Worm (Caenorhabditis elegans): ENCODE results near the gene lin-33.

The lin-33 gene

ce11 chrIV:5948712-5949111 lies 18.3 kb downstream of the lin-33 start:
- TF ChIP-seq fkh-2 (tag; optimal IDR thresholded peaks at IDR 0.05) (no peak), pha-4 (tag; optimal IDR thresholded peaks at IDR 0.05) (no peak), mml-1 (tag; optimal IDR thresholded peaks at IDR 0.05) (no peak), snpc-4 (tag; optimal IDR thresholded peaks at IDR 0.05) (no peak), nhr-11 (tag; optimal IDR thresholded peaks at IDR 0.05) (no peak), ztf-11 (tag; optimal IDR thresholded peaks at IDR 0.05) (no peak), aly-2 (tag; optimal IDR thresholded peaks at IDR 0.05) (no peak), elt-2 (tag; optimal IDR thresholded peaks at IDR 0.05) (no peak), elt-3 (tag; optimal IDR thresholded peaks at IDR 0.05) (no peak), fkh-10 (GFP tag; optimal IDR thresholded peaks at IDR 0.05) (no peak)

- no peak for TF ChIP-seq nhr-23 (tag; optimal IDR thresholded peaks at IDR 0.05)
- no peak for TF ChIP-seq ztf-11 (tag; optimal IDR thresholded peaks at IDR 0.05)
- no peak for TF ChIP-seq lin-39 (tag; optimal IDR thresholded peaks at IDR 0.05)
- no peak for TF ChIP-seq daf-12 (tag; optimal IDR thresholded peaks at IDR 0.05)
- no peak for TF ChIP-seq jun-1 (tag; optimal IDR thresholded peaks at IDR 0.05)
- TF ChIP-seq ama-1 (optimal IDR thresholded peaks at IDR 0.05): no peak
- TF ChIP-seq sea-2 (GFP tag; optimal IDR thresholded peaks at IDR 0.05): no peak
- no peak for TF ChIP-seq tbx-2 (tag; optimal IDR thresholded peaks at IDR 0.05)
- TF ChIP-seq nhr-77 (tag; optimal IDR thresholded peaks at IDR 0.05): no peak
Measured at ce11 chrIV:5949964-5950363, 19.5 kb downstream of the lin-33 start.

ce11 chrIV:5952966-5953365 lies 22.5 kb downstream of the lin-33 start:
- no peak for TF ChIP-seq nhr-23 (tag; optimal IDR thresholded peaks at IDR 0.05)
- TF ChIP-seq nhr-43 (tag; optimal IDR thresholded peaks at IDR 0.05; ENCODE audit: poor library complexity, severe bottlenecking): no peak
- peak; percentile 54 for TF ChIP-seq sea-2 (GFP tag; optimal IDR thresholded peaks at IDR 0.05)
- TF ChIP-seq hmg-11 (tag; optimal IDR thresholded peaks at IDR 0.05): peak; percentile 52
- peak; percentile 65 for TF ChIP-seq fkh-10 (GFP tag; optimal IDR thresholded peaks at IDR 0.05)
- TF ChIP-seq lin-39 (tag; optimal IDR thresholded peaks at IDR 0.05): peak; percentile 72
- peak; percentile 35 for TF ChIP-seq lin-15B (tag; optimal IDR thresholded peaks at IDR 0.05)
- peak; percentile 4 for TF ChIP-seq tbx-2 (tag; optimal IDR thresholded peaks at IDR 0.05)
- TF ChIP-seq ceh-28 (tag; optimal IDR thresholded peaks at IDR 0.05): peak; percentile 33
- TF ChIP-seq nfya-1 (tag; optimal IDR thresholded peaks at IDR 0.05; ENCODE audit: insufficient read depth): peak; percentile 77

- TF ChIP-seq elt-2 (tag; optimal IDR thresholded peaks at IDR 0.05) (no peak), unc-62 (GFP tag; optimal IDR thresholded peaks at IDR 0.05) (no peak), nhr-23 (tag; optimal IDR thresholded peaks at IDR 0.05) (no peak), lin-39 (tag; optimal IDR thresholded peaks at IDR 0.05) (no peak), unc-39 (tag; optimal IDR thresholded peaks at IDR 0.05) (no peak), aly-2 (tag; optimal IDR thresholded peaks at IDR 0.05) (no peak), nhr-43 (tag; optimal IDR thresholded peaks at IDR 0.05; ENCODE audit: poor library complexity, severe bottlenecking) (no peak), nhr-76 (tag; optimal IDR thresholded peaks at IDR 0.05) (no peak), pqm-1 (tag; optimal IDR thresholded peaks at IDR 0.05) (no peak), tbx-2 (tag; optimal IDR thresholded peaks at IDR 0.05) (no peak), fkh-2 (tag; optimal IDR thresholded peaks at IDR 0.05) (no peak), nfya-1 (tag; optimal IDR thresholded peaks at IDR 0.05; ENCODE audit: insufficient read depth) (no peak), ztf-11 (tag; optimal IDR thresholded peaks at IDR 0.05) (no peak)
Measured at ce11 chrIV:5954743-5955142, 24.3 kb downstream of the lin-33 start.

- peak; percentile 61 for TF ChIP-seq nfya-1 (tag; optimal IDR thresholded peaks at IDR 0.05; ENCODE audit: insufficient read depth)
- TF ChIP-seq hmg-11 (tag; optimal IDR thresholded peaks at IDR 0.05): peak; percentile 33
- TF ChIP-seq ceh-28 (tag; optimal IDR thresholded peaks at IDR 0.05): no peak
- TF ChIP-seq lin-39 (tag; optimal IDR thresholded peaks at IDR 0.05): peak; percentile 85
Measured at ce11 chrIV:5959951-5960350, 29.5 kb downstream of the lin-33 start.

- TF ChIP-seq ztf-11 (tag; optimal IDR thresholded peaks at IDR 0.05) (no peak), fkh-2 (tag; optimal IDR thresholded peaks at IDR 0.05) (no peak), ztf-4 (tag; optimal IDR thresholded peaks at IDR 0.05) (no peak), ceh-28 (tag; optimal IDR thresholded peaks at IDR 0.05) (no peak), elt-2 (tag; optimal IDR thresholded peaks at IDR 0.05) (no peak), elt-1 (tag; optimal IDR thresholded peaks at IDR 0.05) (no peak), lsy-12 (tag; optimal IDR thresholded peaks at IDR 0.05) (no peak), unc-62 (GFP tag; optimal IDR thresholded peaks at IDR 0.05) (no peak), unc-39 (tag; optimal IDR thresholded peaks at IDR 0.05) (no peak), zag-1 (tag; optimal IDR thresholded peaks at IDR 0.05) (no peak), tbx-2 (tag; optimal IDR thresholded peaks at IDR 0.05) (no peak), pqm-1 (tag; optimal IDR thresholded peaks at IDR 0.05) (no peak), daf-12 (tag; optimal IDR thresholded peaks at IDR 0.05) (no peak), fos-1 (tag; optimal IDR thresholded peaks at IDR 0.05) (no peak), nhr-28 (tag; optimal IDR thresholded peaks at IDR 0.05) (no peak), nhr-23 (tag; optimal IDR thresholded peaks at IDR 0.05) (no peak), ZK546.5 (tag; optimal IDR thresholded peaks at IDR 0.05) (no peak), nhr-25 (tag; optimal IDR thresholded peaks at IDR 0.05) (no peak)
Measured at ce11 chrIV:5962219-5962945, 31.9 kb downstream of the lin-33 start, which contains the start of gene K02B2.6. Gene K02B2.6 (minus strand): TSS chrIV:5962269.

Measured in whole organism, L3 larva.